Worm (Caenorhabditis elegans) whole organism, L1 larva: ENCODE results near the gene F44E2.9.

Experiments
- F16B12.6 ChIP-seq: fragments of 150-350 bp; optimal IDR thresholded peaks from 2 replicates; lab custom pipeline; 2014; ENCODE audit warnings: missing biosample characterization, missing genetic modification characterization
- Y116A8C.19 ChIP-seq: sonication (generic microtip); optimal IDR thresholded peaks from 2 replicates; lab custom pipeline; 2016; ENCODE audit warnings: missing compliant biosample characterization, missing genetic modification characterization, borderline replicate concordance
- aha-1 ChIP-seq: fragments of 150-350 bp; optimal IDR thresholded peaks from 2 replicates; lab custom pipeline; 2014; ENCODE audit warnings: missing biosample characterization, missing genetic modification characterization
- alr-1 ChIP-seq: fragments of 200-800 bp; sonication (Bioruptor generic); optimal IDR thresholded peaks from 2 replicates; lab custom pipeline; 2018; ENCODE audit warnings: borderline replicate concordance, mild to moderate bottlenecking, missing genetic modification characterization, missing compliant biosample characterization
- aly-2 ChIP-seq: fragments of 150-350 bp; optimal IDR thresholded peaks from 2 replicates; lab custom pipeline; 2014; ENCODE audit warnings: missing biosample characterization, missing genetic modification characterization
- blmp-1 ChIP-seq: fragments of 150-350 bp; optimal IDR thresholded peaks from 2 replicates; lab custom pipeline; 2014; ENCODE audit warnings: missing biosample characterization, missing genetic modification characterization
- ceh-8 ChIP-seq: fragments of 200-800 bp; sonication (Bioruptor generic); optimal IDR thresholded peaks from 2 replicates; lab custom pipeline; 2018; ENCODE audit warnings: mild to moderate bottlenecking, missing genetic modification characterization, moderate library complexity, missing compliant biosample characterization
- ceh-88 ChIP-seq: fragments of 200-800 bp; sonication (Bioruptor generic); IDR thresholded peaks from 2 replicates; pipeline ENCODE4 v1.3.6; 2022; ENCODE audit warnings: missing genetic modification characterization, missing compliant biosample characterization
- ces-1 ChIP-seq: fragments of 150-350 bp; optimal IDR thresholded peaks from 2 replicates; lab custom pipeline; 2014; ENCODE audit warnings: missing biosample characterization, missing genetic modification reagents, missing genetic modification characterization
- dsc-1 ChIP-seq: sonication (generic microtip); optimal IDR thresholded peaks from 2 replicates; lab custom pipeline; 2016; ENCODE audit warnings: mild to moderate bottlenecking, missing genetic modification characterization, missing compliant biosample characterization
- efl-1 ChIP-seq, 4 experiments: fragments of 150-350 bp; optimal IDR thresholded peaks in 3 of 4; peaks in 1 of 4; 1 replicate in 1 of 4; 2 replicates in 3 of 4; lab custom pipeline; 2014; ENCODE audit warnings: missing biosample characterization in 2 of 4, missing genetic modification characterization in 2 of 4, missing genetic modification reagents in 2 of 4
- efl-3 ChIP-seq: fragments of 200-800 bp; sonication (Bioruptor generic); optimal IDR thresholded peaks from 2 replicates; lab custom pipeline; 2018; ENCODE audit warnings: mild to moderate bottlenecking, missing genetic modification characterization, missing compliant biosample characterization
- egl-27 ChIP-seq, 2 experiments: fragments of 150-350 bp in 1 of 2; sonication (generic microtip); optimal IDR thresholded peaks; 3 replicates each; lab custom pipeline; 2017 to 2018; ENCODE audit warnings: missing biosample characterization in 2 of 2, missing genetic modification characterization in 2 of 2, missing genetic modification reagents in 2 of 2
- ets-5 ChIP-seq: fragments of 200-800 bp; sonication (Bioruptor generic); IDR thresholded peaks from 2 replicates; pipeline ENCODE4 v1.3.6; 2022; ENCODE audit warnings: missing genetic modification characterization, missing compliant biosample characterization
- fkh-8 ChIP-seq: sonication (generic microtip); optimal IDR thresholded peaks from 2 replicates; lab custom pipeline; 2016; ENCODE audit warnings: mild to moderate bottlenecking, missing genetic modification characterization, missing compliant biosample characterization
- fos-1 ChIP-seq: fragments of 150-350 bp; optimal IDR thresholded peaks from 2 replicates; lab custom pipeline; 2014; ENCODE audit warnings: missing biosample characterization, missing genetic modification characterization
- grh-1 ChIP-seq: fragments of 200-800 bp; sonication (Bioruptor generic); IDR thresholded peaks from 2 replicates; pipeline ENCODE4 v1.3.6; 2022; ENCODE audit warnings: missing genetic modification reagents, missing genetic modification characterization, missing compliant biosample characterization
- jun-1 ChIP-seq: fragments of 150-350 bp; optimal IDR thresholded peaks from 2 replicates; lab custom pipeline; 2014; ENCODE audit warnings: missing biosample characterization, missing genetic modification reagents, missing genetic modification characterization
- lin-13 ChIP-seq: fragments of 150-350 bp; optimal IDR thresholded peaks from 2 replicates; lab custom pipeline; 2014; ENCODE audit warnings: missing biosample characterization, missing genetic modification reagents, missing genetic modification characterization
- lin-14 ChIP-seq: fragments of 200-800 bp; sonication (Bioruptor generic); optimal IDR thresholded peaks from 2 replicates; lab custom pipeline; 2018; ENCODE audit warnings: mild to moderate bottlenecking, missing genetic modification characterization, moderate library complexity, missing compliant biosample characterization
- lin-15B ChIP-seq: fragments of 150-350 bp; sonication (generic microtip); optimal IDR thresholded peaks from 3 replicates; lab custom pipeline; 2014; ENCODE audit warnings: missing biosample characterization, missing genetic modification characterization
- lir-3 ChIP-seq: sonication (generic microtip); optimal IDR thresholded peaks from 2 replicates; lab custom pipeline; 2016; ENCODE audit warnings: mild to moderate bottlenecking, missing genetic modification characterization, moderate library complexity, missing compliant biosample characterization; ENCODE audit not compliant: poor library complexity
- mab-9 ChIP-seq: fragments of 200-800 bp; sonication (Bioruptor generic); IDR thresholded peaks from 2 replicates; pipeline ENCODE4 v1.3.6; 2022; ENCODE audit warnings: missing genetic modification reagents, missing genetic modification characterization, missing compliant biosample characterization
- mef-2 ChIP-seq: fragments of 150-350 bp; optimal IDR thresholded peaks from 2 replicates; lab custom pipeline; 2014; ENCODE audit warnings: missing biosample characterization, missing genetic modification characterization
- nhr-11 ChIP-seq: fragments of 150-350 bp; optimal IDR thresholded peaks from 2 replicates; lab custom pipeline; 2014; ENCODE audit warnings: missing biosample characterization, missing genetic modification characterization
- nhr-12 ChIP-seq: sonication (generic microtip); optimal IDR thresholded peaks from 2 replicates; lab custom pipeline; 2017; ENCODE audit warnings: missing biosample characterization, missing genetic modification characterization
- nhr-20 ChIP-seq: sonication (generic microtip); optimal IDR thresholded peaks from 2 replicates; lab custom pipeline; 2016; ENCODE audit warnings: mild to moderate bottlenecking, missing genetic modification characterization, missing compliant biosample characterization
- nhr-47 ChIP-seq: sonication (generic microtip); optimal IDR thresholded peaks from 2 replicates; lab custom pipeline; 2016; ENCODE audit warnings: mild to moderate bottlenecking, missing genetic modification characterization, moderate library complexity, missing compliant biosample characterization
- nhr-71 ChIP-seq: sonication (generic microtip); optimal IDR thresholded peaks from 2 replicates; lab custom pipeline; 2016; ENCODE audit warnings: mild to moderate bottlenecking, missing genetic modification characterization, moderate library complexity, missing compliant biosample characterization
- nhr-76 ChIP-seq: sonication (generic microtip); optimal IDR thresholded peaks from 2 replicates; lab custom pipeline; 2017; ENCODE audit warnings: missing biosample characterization, missing genetic modification characterization
- pag-3 ChIP-seq: sonication (generic microtip); optimal IDR thresholded peaks from 2 replicates; lab custom pipeline; 2017; ENCODE audit warnings: missing genetic modification characterization, mild to moderate bottlenecking, missing compliant biosample characterization, antibody characterized with exemption, borderline replicate concordance; ENCODE audit not compliant: insufficient read depth
- snu-23 ChIP-seq: sonication (generic microtip); optimal IDR thresholded peaks from 2 replicates; lab custom pipeline; 2016; ENCODE audit warnings: missing genetic modification characterization, missing compliant biosample characterization
- sox-4 ChIP-seq: sonication (generic microtip); optimal IDR thresholded peaks from 2 replicates; lab custom pipeline; 2016; ENCODE audit warnings: missing genetic modification characterization, missing compliant biosample characterization
- sptf-1 ChIP-seq: fragments of 150-350 bp; optimal IDR thresholded peaks from 2 replicates; lab custom pipeline; 2014; ENCODE audit warnings: missing biosample characterization, missing genetic modification characterization
- sup-37 ChIP-seq: fragments of 200-800 bp; sonication (Bioruptor generic); optimal IDR thresholded peaks from 2 replicates; lab custom pipeline; 2018; ENCODE audit warnings: mild to moderate bottlenecking, missing genetic modification characterization, missing compliant biosample characterization
- swsn-7 ChIP-seq: sonication (generic microtip); optimal IDR thresholded peaks from 2 replicates; lab custom pipeline; 2016; ENCODE audit warnings: missing genetic modification characterization, missing compliant biosample characterization
- unc-30 ChIP-seq: sonication (generic microtip); optimal IDR thresholded peaks from 2 replicates; lab custom pipeline; 2017; ENCODE audit warnings: missing biosample characterization, missing genetic modification characterization
- unc-62 ChIP-seq: fragments of 150-350 bp; optimal IDR thresholded peaks from 2 replicates; lab custom pipeline; 2014; ENCODE audit warnings: missing biosample characterization, missing genetic modification reagents, missing genetic modification characterization
- xbp-1 ChIP-seq: sonication (generic microtip); optimal IDR thresholded peaks from 2 replicates; lab custom pipeline; 2016; ENCODE audit warnings: missing genetic modification characterization, missing compliant biosample characterization
- zag-1 ChIP-seq: fragments of 150-350 bp; optimal IDR thresholded peaks from 2 replicates; lab custom pipeline; 2014; ENCODE audit warnings: missing biosample characterization, missing genetic modification characterization
- zip-4 ChIP-seq: fragments of 200-800 bp; sonication (Bioruptor generic); optimal IDR thresholded peaks from 2 replicates; lab custom pipeline; 2018; ENCODE audit warnings: mild to moderate bottlenecking, missing genetic modification characterization, moderate library complexity, missing compliant biosample characterization
- ztf-11 ChIP-seq, 2 experiments: sonication (generic microtip); optimal IDR thresholded peaks; 2 replicates each; lab custom pipeline; 2016 to 2017; ENCODE audit warnings: missing genetic modification characterization in 2 of 2, missing biosample characterization in 1 of 2, missing compliant biosample characterization in 1 of 2
- ztf-4 ChIP-seq: fragments of 150-350 bp; optimal IDR thresholded peaks from 2 replicates; lab custom pipeline; 2014; ENCODE audit warnings: missing biosample characterization, missing genetic modification characterization

Gene F44E2.9

DNA sequence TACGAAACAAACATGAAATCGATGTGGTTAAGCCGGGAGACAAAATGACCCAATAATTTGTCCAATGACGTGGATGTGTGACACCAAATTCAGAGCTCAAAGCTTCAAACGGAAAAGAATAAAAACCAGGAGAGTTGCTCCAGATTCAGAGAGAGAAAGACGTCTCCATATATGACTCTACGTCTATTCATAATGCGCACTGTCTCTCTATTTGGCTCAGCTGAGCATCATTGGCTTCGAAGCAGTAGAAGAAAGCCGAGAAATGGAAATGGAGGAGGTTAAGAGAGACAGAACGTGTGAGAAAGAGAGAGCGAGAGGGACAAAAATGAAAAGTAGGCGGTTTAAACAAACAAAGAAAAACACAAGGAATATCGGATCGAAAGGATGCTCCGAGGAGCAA, 36.0 kb upstream of the F44E2.9 start (continued):
- TF ChIP-seq dsc-1: peak; percentile 40
- no peak for TF ChIP-seq ces-1 (GFP tag; lab: Kevin White, UChicago)
- no peak for TF ChIP-seq lir-3 (tag; lab: Kevin White, UChicago)
- no peak for TF ChIP-seq snu-23 (GFP tag; lab: Kevin White, UChicago)
- no peak for TF ChIP-seq egl-27 (tag; optimal IDR thresholded peaks at IDR 0.05; lab: Kevin White, UChicago)
- TF ChIP-seq lin-15B (tag; lab: Kevin White, UChicago): no peak
- no peak for TF ChIP-seq sox-4 (tag; lab: Kevin White, UChicago)
- peak; percentile 61 for TF ChIP-seq fkh-8 (tag; lab: Kevin White, UChicago)
- no peak for TF ChIP-seq blmp-1 (tag; lab: Kevin White, UChicago)
- no peak for TF ChIP-seq ceh-8 (GFP tag; lab: Kevin White, UChicago)
- no peak for TF ChIP-seq zag-1
- peak; percentile 71 for TF ChIP-seq lin-14
- TF ChIP-seq nhr-47 (tag; lab: Kevin White, UChicago): peak; percentile 20
- TF ChIP-seq lin-13 (GFP tag; lab: Kevin White, UChicago): no peak
- TF ChIP-seq nhr-20 (tag; lab: Kevin White, UChicago): no peak
- no peak for TF ChIP-seq aly-2 (tag; lab: Kevin White, UChicago)
- no peak for TF ChIP-seq aha-1
- no peak for TF ChIP-seq sup-37 (GFP tag; lab: Kevin White, UChicago)
- TF ChIP-seq Y116A8C.19: no peak
- TF ChIP-seq jun-1: no peak

DNA sequence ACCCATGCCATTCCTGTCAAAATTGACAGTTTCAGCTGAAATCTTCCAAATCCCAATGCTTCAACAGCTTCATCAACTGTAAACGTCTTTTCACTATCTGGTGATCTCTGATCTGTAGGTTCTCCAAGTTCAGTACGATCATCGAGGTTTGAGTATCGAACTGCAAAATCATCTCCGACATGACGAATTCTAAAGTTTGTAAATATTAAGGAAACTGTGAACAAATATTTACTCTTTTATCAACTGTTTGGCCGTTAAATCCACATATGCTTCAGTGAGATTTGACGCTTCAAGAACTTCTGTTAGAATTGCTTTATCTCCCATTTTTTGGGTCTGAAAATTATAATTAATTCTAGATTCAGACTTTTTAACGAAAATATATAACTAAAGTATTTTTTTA, 34.8 kb upstream of the F44E2.9 start, which contains the start of gene svop-1:
Gene svop-1, minus strand, starts transcription at position 339 of the 400 bp plus-strand sequence.
- no peak for TF ChIP-seq nhr-12 (tag; lab: Kevin White, UChicago)
- TF ChIP-seq efl-1 (optimal IDR thresholded peaks at IDR 0.05; lab: Kevin White, UChicago): no peak
- peak in 1 of 2 experiments; percentile 63 for TF ChIP-seq efl-1 (GFP tag; optimal IDR thresholded peaks at IDR 0.05 in 1 of 2; lab: Kevin White, UChicago)

DNA sequence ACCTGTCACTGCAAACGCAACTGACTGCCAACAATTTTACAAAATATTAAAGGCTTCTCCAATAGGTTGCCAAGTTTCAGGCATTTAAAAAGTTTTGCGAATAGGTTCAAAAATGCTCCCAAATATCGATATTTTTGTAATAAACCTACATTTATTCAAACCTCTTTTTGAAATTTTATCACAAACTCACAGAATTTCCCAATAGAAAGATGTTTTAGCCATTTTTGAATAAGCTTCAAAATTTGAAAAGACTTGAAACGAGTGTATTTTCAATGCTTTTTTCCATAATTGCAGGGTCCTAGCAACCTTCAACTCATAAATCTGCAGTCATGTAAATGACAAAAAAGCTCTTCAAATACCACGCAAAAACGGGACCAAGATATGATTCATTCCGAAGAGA, 32.0 kb upstream of the F44E2.9 start:
- TF ChIP-seq swsn-7 (tag; lab: Kevin White, UChicago): no peak
- no peak for TF ChIP-seq nhr-71
- TF ChIP-seq grh-1: no peak
- no peak for TF ChIP-seq nhr-11 (tag; lab: Kevin White, UChicago)
- no peak for TF ChIP-seq xbp-1 (tag; lab: Kevin White, UChicago)
- TF ChIP-seq mef-2: no peak
- TF ChIP-seq ceh-88 (GFP tag; lab: Robert Waterston, UW): no peak
- TF ChIP-seq ztf-4: no peak
- TF ChIP-seq sptf-1 (tag; lab: Kevin White, UChicago): no peak
- no peak for TF ChIP-seq pag-3 (tag; lab: Kevin White, UChicago)
- no peak for TF ChIP-seq unc-62 (GFP tag; lab: Kevin White, UChicago)
- TF ChIP-seq efl-1 (optimal IDR thresholded peaks at IDR 0.05; lab: Kevin White, UChicago): no peak
- TF ChIP-seq efl-1 (GFP tag; optimal IDR thresholded peaks at IDR 0.05 in 1 of 2; lab: Kevin White, UChicago): no peak
- TF ChIP-seq efl-3 (GFP tag; lab: Kevin White, UChicago): no peak
- TF ChIP-seq, all 84 proteins: peak for 0

DNA sequence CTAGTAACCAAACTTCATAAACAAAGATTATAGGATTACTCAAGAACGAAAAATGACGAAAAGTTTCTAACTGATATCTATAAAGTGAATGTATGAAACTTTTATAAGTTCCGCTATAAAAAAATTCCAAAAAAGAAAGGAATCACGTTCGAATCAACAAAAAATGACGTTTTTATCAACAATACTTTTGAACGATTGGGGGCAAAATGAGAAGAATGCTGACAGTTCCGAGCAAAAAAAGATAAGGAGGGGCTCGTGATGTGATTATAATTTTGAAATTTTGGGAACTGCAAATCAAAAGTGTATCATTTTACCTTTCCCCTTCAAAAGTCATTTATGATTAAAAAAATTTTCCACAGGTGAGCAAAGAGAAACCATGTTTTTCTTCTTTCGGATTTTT, 28.6 kb upstream of the F44E2.9 start:
- TF ChIP-seq fkh-8 (tag; lab: Kevin White, UChicago) (no peak), nhr-76 (tag; lab: Kevin White, UChicago) (no peak), ets-5 (no peak), zip-4 (GFP tag; lab: Kevin White, UChicago) (no peak), ztf-11 (tag; optimal IDR thresholded peaks at IDR 0.05; lab: Kevin White, UChicago) (no peak), fos-1 (no peak), mab-9 (GFP tag; lab: Robert Waterston, UW) (no peak), nhr-11 (tag; lab: Kevin White, UChicago) (no peak), F16B12.6 (tag; lab: Kevin White, UChicago) (no peak), unc-30 (no peak), alr-1 (tag; lab: Kevin White, UChicago) (no peak)
